Worm (Caenorhabditis elegans) whole organism, late embryonic: ENCODE results near the gene lips-13.

Experiments used
- C08G9.2 ChIP-seq: sonication (generic microtip); optimal IDR thresholded peaks from 2 replicates; lab custom pipeline; 2016; ENCODE audit warnings: mild to moderate bottlenecking, missing genetic modification characterization, moderate library complexity, missing compliant biosample characterization
- K02D7.2 ChIP-seq: sonication (generic microtip); optimal IDR thresholded peaks from 2 replicates; lab custom pipeline; 2017; ENCODE audit warnings: mild to moderate bottlenecking, missing genetic modification characterization, missing compliant biosample characterization
- K09A11.1 ChIP-seq: sonication (generic microtip); optimal IDR thresholded peaks from 2 replicates; lab custom pipeline; 2017; ENCODE audit warnings: antibody characterized with exemption, mild to moderate bottlenecking, missing genetic modification characterization, missing compliant biosample characterization; ENCODE audit not compliant: insufficient read depth
- T23F11.4 ChIP-seq: fragments of 200-800 bp; sonication (Bioruptor generic); optimal IDR thresholded peaks from 2 replicates; lab custom pipeline; 2018; ENCODE audit warnings: mild to moderate bottlenecking, missing genetic modification characterization, missing compliant biosample characterization
- ama-1 ChIP-seq: fragments of 150-350 bp; optimal IDR thresholded peaks from 2 replicates; lab custom pipeline; 2014
- ceh-14 ChIP-seq: sonication (generic microtip); optimal IDR thresholded peaks from 2 replicates; lab custom pipeline; 2016; ENCODE audit warnings: missing genotype, missing genetic modification characterization, missing compliant biosample characterization
- ceh-18 ChIP-seq: sonication (generic microtip); optimal IDR thresholded peaks from 2 replicates; lab custom pipeline; 2016; ENCODE audit warnings: missing genetic modification characterization, missing compliant biosample characterization
- ceh-22 ChIP-seq: sonication (generic microtip); optimal IDR thresholded peaks from 2 replicates; lab custom pipeline; 2017; ENCODE audit warnings: missing biosample characterization, missing genetic modification characterization
- ceh-30 ChIP-seq: fragments of 150-350 bp; optimal IDR thresholded peaks from 2 replicates; lab custom pipeline; 2014; ENCODE audit warnings: missing biosample characterization, missing genetic modification characterization
- ceh-31 ChIP-seq: sonication (generic microtip); optimal IDR thresholded peaks from 2 replicates; lab custom pipeline; 2016; ENCODE audit warnings: missing genetic modification characterization, missing compliant biosample characterization
- ceh-45 ChIP-seq: fragments of 200-800 bp; sonication (Bioruptor generic); IDR thresholded peaks from 2 replicates; pipeline ENCODE4 v1.3.6; 2022; ENCODE audit warnings: missing genetic modification reagents, missing genetic modification characterization, missing compliant biosample characterization
- ceh-6 ChIP-seq: fragments of 200-800 bp; sonication (Bioruptor generic); optimal IDR thresholded peaks from 2 replicates; lab custom pipeline; 2018; ENCODE audit warnings: mild to moderate bottlenecking, missing genetic modification characterization, missing compliant biosample characterization
- ceh-9 ChIP-seq: sonication (generic microtip); optimal IDR thresholded peaks from 2 replicates; lab custom pipeline; 2016; ENCODE audit warnings: mild to moderate bottlenecking, missing genetic modification characterization, inconsistent platforms, missing compliant biosample characterization
- che-1 ChIP-seq: sonication (generic microtip); optimal IDR thresholded peaks from 2 replicates; lab custom pipeline; 2016; ENCODE audit warnings: mild to moderate bottlenecking, missing genetic modification characterization, missing compliant biosample characterization
- dmd-4 ChIP-seq: sonication (generic microtip); optimal IDR thresholded peaks from 2 replicates; lab custom pipeline; 2016; ENCODE audit warnings: borderline replicate concordance, missing genetic modification characterization, missing compliant biosample characterization
- elt-4 ChIP-seq: sonication (generic microtip); optimal IDR thresholded peaks from 2 replicates; lab custom pipeline; 2016; ENCODE audit warnings: missing genetic modification characterization, missing compliant biosample characterization
- ets-4 ChIP-seq: sonication (generic microtip); optimal IDR thresholded peaks from 2 replicates; lab custom pipeline; 2016; ENCODE audit warnings: missing genetic modification characterization, missing compliant biosample characterization
- eyg-1 ChIP-seq: sonication (generic microtip); optimal IDR thresholded peaks from 2 replicates; lab custom pipeline; 2016; ENCODE audit warnings: missing genotype, missing genetic modification characterization, missing compliant biosample characterization
- fax-1 ChIP-seq: sonication (generic microtip); optimal IDR thresholded peaks from 2 replicates; lab custom pipeline; 2016; ENCODE audit warnings: missing genotype, missing genetic modification characterization, missing compliant biosample characterization
- fkh-10 ChIP-seq: fragments of 150-350 bp; optimal IDR thresholded peaks from 2 replicates; lab custom pipeline; 2014; ENCODE audit warnings: missing biosample characterization, missing genetic modification reagents, missing genetic modification characterization
- gmeb-2 ChIP-seq: sonication (generic microtip); optimal IDR thresholded peaks from 2 replicates; lab custom pipeline; 2016; ENCODE audit warnings: missing genetic modification characterization, inconsistent platforms, missing compliant biosample characterization
- hlh-13 ChIP-seq: fragments of 200-800 bp; sonication (Bioruptor generic); optimal IDR thresholded peaks from 2 replicates; lab custom pipeline; 2018; ENCODE audit warnings: mild to moderate bottlenecking, missing genetic modification characterization, missing compliant biosample characterization
- hlh-30 ChIP-seq: sonication (generic microtip); optimal IDR thresholded peaks from 2 replicates; lab custom pipeline; 2017; ENCODE audit warnings: antibody characterized with exemption, missing genetic modification characterization, missing compliant biosample characterization; ENCODE audit not compliant: insufficient read depth
- hlh-8 ChIP-seq: sonication (generic microtip); optimal IDR thresholded peaks from 2 replicates; lab custom pipeline; 2016; ENCODE audit warnings: missing genotype, missing genetic modification characterization, missing compliant biosample characterization
- madf-2 ChIP-seq: sonication (generic microtip); optimal IDR thresholded peaks from 2 replicates; lab custom pipeline; 2017; ENCODE audit warnings: missing genetic modification characterization, missing compliant biosample characterization
- mec-3 ChIP-seq: sonication (generic microtip); optimal IDR thresholded peaks from 2 replicates; lab custom pipeline; 2016; ENCODE audit warnings: borderline replicate concordance, missing genetic modification characterization, missing compliant biosample characterization
- nfya-1 ChIP-seq: sonication (generic microtip); optimal IDR thresholded peaks from 2 replicates; lab custom pipeline; 2017; ENCODE audit warnings: missing genetic modification characterization, mild to moderate bottlenecking, missing compliant biosample characterization, antibody characterized with exemption, moderate library complexity
- nhr-232 ChIP-seq: sonication (generic microtip); optimal IDR thresholded peaks from 2 replicates; lab custom pipeline; 2016; ENCODE audit warnings: missing genetic modification characterization, missing compliant biosample characterization
- npax-4 ChIP-seq: sonication (generic microtip); optimal IDR thresholded peaks from 2 replicates; lab custom pipeline; 2016; ENCODE audit warnings: missing genetic modification characterization, missing compliant biosample characterization
- odd-2 ChIP-seq: sonication (generic microtip); optimal IDR thresholded peaks from 2 replicates; lab custom pipeline; 2017; ENCODE audit warnings: antibody characterized with exemption, mild to moderate bottlenecking, missing genetic modification characterization, missing compliant biosample characterization
- pat-9 ChIP-seq: fragments of 200-800 bp; sonication (Bioruptor generic); optimal IDR thresholded peaks from 2 replicates; lab custom pipeline; 2018; ENCODE audit warnings: mild to moderate bottlenecking, missing genetic modification characterization, moderate library complexity, missing compliant biosample characterization
- pha-2 ChIP-seq: sonication (generic microtip); optimal IDR thresholded peaks from 2 replicates; lab custom pipeline; 2017; ENCODE audit warnings: mild to moderate bottlenecking, missing genetic modification characterization, missing compliant biosample characterization
- pha-4 ChIP-seq: fragments of 150-350 bp; optimal IDR thresholded peaks from 2 replicates; lab custom pipeline; 2018; ENCODE audit warnings: missing biosample characterization, missing genetic modification reagents, missing genetic modification characterization
- ref-2 ChIP-seq: sonication (generic microtip); optimal IDR thresholded peaks from 2 replicates; lab custom pipeline; 2016; ENCODE audit warnings: missing genetic modification characterization, missing compliant biosample characterization
- sdc-2 ChIP-seq: sonication (generic microtip); optimal IDR thresholded peaks from 2 replicates; lab custom pipeline; 2016; ENCODE audit warnings: missing genotype, missing genetic modification characterization, missing compliant biosample characterization
- sox-4 ChIP-seq: sonication (generic microtip); optimal IDR thresholded peaks from 2 replicates; lab custom pipeline; 2017; ENCODE audit warnings: mild to moderate bottlenecking, missing genetic modification characterization, inconsistent platforms, missing compliant biosample characterization
- ttx-3 ChIP-seq: sonication (generic microtip); optimal IDR thresholded peaks from 2 replicates; lab custom pipeline; 2016; ENCODE audit warnings: missing genetic modification reagents, missing genetic modification characterization, missing compliant biosample characterization
- unc-3 ChIP-seq, 2 experiments: fragments of 200-800 bp in 1 of 2; sonication (Bioruptor generic) in 1 of 2; sonication (generic microtip) in 1 of 2; conservative IDR thresholded peaks in 1 of 2; optimal IDR thresholded peaks in 1 of 2; 2 replicates each; pipeline versions ENCODE4 v1.3.6 to Lab custom; 2016 to 2022; ENCODE audit warnings: missing compliant biosample characterization in 2 of 2, missing genetic modification characterization in 2 of 2, missing genetic modification reagents in 1 of 2
- unc-42 ChIP-seq: sonication (generic microtip); optimal IDR thresholded peaks from 2 replicates; lab custom pipeline; 2016; ENCODE audit warnings: missing genotype, missing genetic modification characterization, missing compliant biosample characterization
- unc-55 ChIP-seq: sonication (generic microtip); optimal IDR thresholded peaks from 2 replicates; lab custom pipeline; 2017; ENCODE audit warnings: missing biosample characterization, missing genetic modification reagents, missing genetic modification characterization
- unc-86 ChIP-seq: sonication (generic microtip); optimal IDR thresholded peaks from 2 replicates; lab custom pipeline; 2016; ENCODE audit warnings: missing genetic modification characterization, missing compliant biosample characterization
- zip-5 ChIP-seq: sonication (generic microtip); optimal IDR thresholded peaks from 2 replicates; lab custom pipeline; 2016; ENCODE audit warnings: missing genetic modification characterization, missing compliant biosample characterization

The lips-13 gene

ce11 chrII:1133295-1133694 lies 15.5 kb upstream of the lips-13 start:
- TF ChIP-seq unc-3 (GFP tag; conservative IDR thresholded peaks at IDR 0.05; lab: Robert Waterston, UW) (no peak), unc-3 (tag; optimal IDR thresholded peaks at IDR 0.05; lab: Kevin White, UChicago) (no peak), mec-3 (tag; lab: Kevin White, UChicago) (no peak), hlh-13 (GFP tag; lab: Kevin White, UChicago) (no peak), ama-1 (lab: Kevin White, UChicago) (no peak), K09A11.1 (tag; lab: Kevin White, UChicago) (no peak), nhr-232 (no peak), C08G9.2 (tag; lab: Kevin White, UChicago) (no peak), fkh-10 (GFP tag; lab: Kevin White, UChicago) (no peak), ttx-3 (tag; lab: Kevin White, UChicago) (no peak), ceh-9 (tag; lab: Kevin White, UChicago) (no peak)
- TF ChIP-seq, all 69 proteins: peak for 0

- TF ChIP-seq fax-1 (tag; lab: Kevin White, UChicago) = no peak
- no peak for TF ChIP-seq C08G9.2 (tag; lab: Kevin White, UChicago)
- no peak for TF ChIP-seq fkh-10 (GFP tag; lab: Kevin White, UChicago)
- no peak for TF ChIP-seq pha-4
These were observed 14.9 kb upstream of the lips-13 start for ce11 chrII:1132750-1133149.

- TF ChIP-seq madf-2 (tag; lab: Kevin White, UChicago) = no peak
- TF ChIP-seq K09A11.1 (tag; lab: Kevin White, UChicago) = no peak
- no peak for TF ChIP-seq nfya-1 (tag; lab: Kevin White, UChicago)
- TF ChIP-seq mec-3 (tag; lab: Kevin White, UChicago) = no peak
- TF ChIP-seq ets-4 (tag; lab: Kevin White, UChicago) = no peak
- no peak for TF ChIP-seq ceh-45 (GFP tag; lab: Robert Waterston, UW)
- TF ChIP-seq ceh-30 (tag; lab: Kevin White, UChicago) = no peak
- no peak for TF ChIP-seq ceh-18 (tag; lab: Kevin White, UChicago)
- TF ChIP-seq hlh-30 (tag; lab: Kevin White, UChicago) = no peak
- no peak for TF ChIP-seq ttx-3 (tag; lab: Kevin White, UChicago)
- TF ChIP-seq ceh-6 (GFP tag; lab: Kevin White, UChicago) = no peak
- TF ChIP-seq eyg-1 (tag; lab: Kevin White, UChicago) = no peak
- TF ChIP-seq sdc-2 (tag; lab: Kevin White, UChicago) = no peak
- TF ChIP-seq hlh-13 (GFP tag; lab: Kevin White, UChicago) = no peak
- TF ChIP-seq unc-42 (tag; lab: Kevin White, UChicago) = no peak
- TF ChIP-seq che-1 (tag; lab: Kevin White, UChicago) = no peak
- TF ChIP-seq hlh-8 (tag; lab: Kevin White, UChicago) = no peak
These were observed 14.0 kb upstream of the lips-13 start for ce11 chrII:1131821-1132220.

ce11 chrII:1131367-1131766 lies 13.5 kb upstream of the lips-13 start:
- TF ChIP-seq K02D7.2 (tag; lab: Kevin White, UChicago) = no peak
- no peak for TF ChIP-seq gmeb-2 (tag; lab: Kevin White, UChicago)
- no peak for TF ChIP-seq madf-2 (tag; lab: Kevin White, UChicago)
- no peak for TF ChIP-seq unc-86 (tag; lab: Kevin White, UChicago)
- TF ChIP-seq unc-55 (GFP tag; lab: Kevin White, UChicago) = no peak
- no peak for TF ChIP-seq ceh-22 (tag; lab: Kevin White, UChicago)
- no peak for TF ChIP-seq hlh-30 (tag; lab: Kevin White, UChicago)
- no peak for TF ChIP-seq unc-42 (tag; lab: Kevin White, UChicago)
- no peak for TF ChIP-seq ceh-18 (tag; lab: Kevin White, UChicago)

ce11 chrII:1130241-1130640 lies 12.4 kb upstream of the lips-13 start:
- TF ChIP-seq T23F11.4 (GFP tag; lab: Kevin White, UChicago) = no peak
- TF ChIP-seq ceh-14 = no peak
- no peak for TF ChIP-seq ceh-31 (tag; lab: Kevin White, UChicago)
- TF ChIP-seq elt-4 (tag; lab: Kevin White, UChicago) = no peak
- TF ChIP-seq dmd-4 (tag; lab: Kevin White, UChicago) = no peak
- TF ChIP-seq odd-2 (tag; lab: Kevin White, UChicago) = no peak
- TF ChIP-seq pat-9 (tag; lab: Kevin White, UChicago) = no peak
- TF ChIP-seq unc-3 (GFP tag; conservative IDR thresholded peaks at IDR 0.05; lab: Robert Waterston, UW) = no peak
- no peak for TF ChIP-seq unc-3 (tag; optimal IDR thresholded peaks at IDR 0.05; lab: Kevin White, UChicago)
- TF ChIP-seq sdc-2 (tag; lab: Kevin White, UChicago) = no peak
- no peak for TF ChIP-seq pha-2 (tag; lab: Kevin White, UChicago)
- TF ChIP-seq npax-4 (tag; lab: Kevin White, UChicago) = no peak
- no peak for TF ChIP-seq pha-4
- TF ChIP-seq sox-4 (tag; lab: Kevin White, UChicago) = no peak
- TF ChIP-seq ref-2 = no peak
- TF ChIP-seq hlh-8 (tag; lab: Kevin White, UChicago) = no peak
- TF ChIP-seq zip-5 (tag; lab: Kevin White, UChicago) = no peak
